Worm (Caenorhabditis elegans): ENCODE measurements around the gene str-150.

ce11 chrV:16540657-16541056 lies 42.4 kb upstream of the str-150 start:
- TF ChIP-seq ets-7 (tag; optimal IDR thresholded peaks at IDR 0.05) (no peak), ama-1 (optimal IDR thresholded peaks at IDR 0.05) (no peak), F13C5.2 (tag; optimal IDR thresholded peaks at IDR 0.05) (no peak), tra-4 (tag; optimal IDR thresholded peaks at IDR 0.05) (no peak), sea-1 (GFP tag; conservative IDR thresholded peaks at IDR 0.05) (no peak), flt-1 (GFP tag; IDR thresholded peaks at IDR 0.05) (no peak), scrt-1 (GFP tag; IDR thresholded peaks at IDR 0.05) (no peak)
